Fruit fly (Drosophila melanogaster): Measurements from ENCODE around the gene Daao2.

Daao2 gene

dm6 chr2L:6787973-6788368, 14.8 kb upstream of the Daao2 start (continued):
- TF ChIP-seq ttk (GFP tag; IDR thresholded peaks at IDR 0.05), result no peak
- TF ChIP-seq gro (GFP tag; optimal IDR thresholded peaks at IDR 0.05), result no peak
- TF ChIP-seq CG17802 (tag; optimal IDR thresholded peaks at IDR 0.05), result peak; percentile 41

dm6 chr2L:6789358-6789757, 13.5 kb upstream of the Daao2 start:
- peak; percentile 96 for TF ChIP-seq CG34376 (GFP tag; optimal IDR thresholded peaks at IDR 0.05)
- TF ChIP-seq ro (GFP tag; IDR thresholded peaks at IDR 0.05), result no peak
- TF ChIP-seq gcm (GFP tag; optimal IDR thresholded peaks at IDR 0.05), result no peak
- TF ChIP-seq pan (optimal IDR thresholded peaks at IDR 0.05), result no peak
- TF ChIP-seq pan (GFP tag; optimal IDR thresholded peaks at IDR 0.05 in 1 of 2, IDR thresholded peaks at IDR 0.05 in 1 of 2), result no peak
- peak; percentile 33 for TF ChIP-seq caup (GFP tag; optimal IDR thresholded peaks at IDR 0.05; ENCODE audit: severe bottlenecking)
- TF ChIP-seq CG11723 (GFP tag; optimal IDR thresholded peaks at IDR 0.05), result no peak
- TF ChIP-seq tna (GFP tag; IDR thresholded peaks at IDR 0.05; ENCODE audit: partially characterized antibody), result no peak
- no peak for TF ChIP-seq grau (tag; optimal IDR thresholded peaks at IDR 0.05)
- peak; percentile 27 for TF ChIP-seq sd (tag; optimal IDR thresholded peaks at IDR 0.05)
- no peak for TF ChIP-seq CG33557 (GFP tag; optimal IDR thresholded peaks at IDR 0.05)
- TF ChIP-seq CG4282 (GFP tag; optimal IDR thresholded peaks at IDR 0.05), result no peak
- TF ChIP-seq Dfd (GFP tag; optimal IDR thresholded peaks at IDR 0.05), result no peak
- peak; percentile 38 for TF ChIP-seq Med (GFP tag)
- peak; percentile 18 for TF ChIP-seq PHDP (tag; optimal IDR thresholded peaks at IDR 0.05)
- no peak for TF ChIP-seq CG17568 (GFP tag; optimal IDR thresholded peaks at IDR 0.05)
- peak; percentile 84 for TF ChIP-seq lab (GFP tag; optimal IDR thresholded peaks at IDR 0.05)
- TF ChIP-seq Gsc (GFP tag; IDR thresholded peaks at IDR 0.05), result no peak
- TF ChIP-seq CG8290 (GFP tag; optimal IDR thresholded peaks at IDR 0.05), result no peak
- TF ChIP-seq CG8290 (tag; optimal IDR thresholded peaks at IDR 0.05), result peak in 1 of 2 experiments; percentile 9
- no peak for TF ChIP-seq schlank (tag; optimal IDR thresholded peaks at IDR 0.05)
- 0 out of 2 replicates have a peak, but pooled peaks have one; percentile 8 for TF ChIP-seq chm (GFP tag; IDR thresholded peaks at IDR 0.05)
- TF ChIP-seq CG18619 (GFP tag; optimal IDR thresholded peaks at IDR 0.05), result no peak
- no peak for TF ChIP-seq kay (GFP tag; optimal IDR thresholded peaks at IDR 0.05)
- TF ChIP-seq Bteb2 (GFP tag; optimal IDR thresholded peaks at IDR 0.05), result no peak
- peak; percentile 31 for TF ChIP-seq Hey (tag; optimal IDR thresholded peaks at IDR 0.05)
- no peak for TF ChIP-seq D (optimal IDR thresholded peaks at IDR 0.05)
- TF ChIP-seq D (GFP tag; optimal IDR thresholded peaks at IDR 0.05), result no peak
- no peak for TF ChIP-seq Optix (GFP tag; IDR thresholded peaks at IDR 0.05)
- no peak for TF ChIP-seq Hr3 (GFP tag; optimal IDR thresholded peaks at IDR 0.05)
- no peak for TF ChIP-seq CG7928 (GFP tag; optimal IDR thresholded peaks at IDR 0.05)
- TF ChIP-seq Atf6 (GFP tag; IDR thresholded peaks at IDR 0.05), result 0 out of 2 replicates have a peak, but pooled peaks have one; percentile 9
- TF ChIP-seq CG32767 (GFP tag; IDR thresholded peaks at IDR 0.05), result no peak
- TF ChIP-seq CG6689 (GFP tag; IDR thresholded peaks at IDR 0.05), result no peak
- TF ChIP-seq Antp (GFP tag; optimal IDR thresholded peaks at IDR 0.05), result no peak
- TF ChIP-seq ato (GFP tag; IDR thresholded peaks at IDR 0.05; ENCODE audit: partially characterized antibody), result no peak
- no peak for TF ChIP-seq emc (GFP tag; optimal IDR thresholded peaks at IDR 0.05)
- no peak for TF ChIP-seq klu (GFP tag; IDR thresholded peaks at IDR 0.05)
- no peak for TF ChIP-seq Deaf1 (tag; optimal IDR thresholded peaks at IDR 0.05)
- TF ChIP-seq Dll (GFP tag; IDR thresholded peaks at IDR 0.05; ENCODE audit: partially characterized antibody), result no peak
- peak; percentile 91 for TF ChIP-seq exex (tag; optimal IDR thresholded peaks at IDR 0.05)
- TF ChIP-seq lbe (GFP tag; optimal IDR thresholded peaks at IDR 0.05), result peak; percentile 34
- TF ChIP-seq CG34224 (GFP tag; IDR thresholded peaks at IDR 0.05; ENCODE audit: partially characterized antibody), result no peak
- peak; percentile 31 for TF ChIP-seq cwo (GFP tag; optimal IDR thresholded peaks at IDR 0.05)
- no peak for TF ChIP-seq Neu2 (GFP tag; optimal IDR thresholded peaks at IDR 0.05; ENCODE audit: borderline replicate concordance)
- peak in 1 of 2 experiments; percentile 85 for TF ChIP-seq Pdp1 (GFP tag; optimal IDR thresholded peaks at IDR 0.05)
- TF ChIP-seq tup (GFP tag; optimal IDR thresholded peaks at IDR 0.05), result no peak

Data from whole organism, embryonic.